Fruit fly (Drosophila melanogaster): Measurements from ENCODE around the gene Tmtc1.

Tmtc1 gene

dm6 chr2L:2748480-2749143 is 71.1 kb downstream of the Tmtc1 start (continued):
- TF ChIP-seq sd (tag; optimal IDR thresholded peaks at IDR 0.05) (peak; percentile 46), p53 (GFP tag; optimal IDR thresholded peaks at IDR 0.05) (peak; percentile 58), CG7928 (GFP tag; optimal IDR thresholded peaks at IDR 0.05) (peak; percentile 99), CG14667 (GFP tag; IDR thresholded peaks at IDR 0.05) (peak; percentile 87), CG16779 (GFP tag; IDR thresholded peaks at IDR 0.05) (peak; percentile 81), Deaf1 (tag; optimal IDR thresholded peaks at IDR 0.05) (peak; percentile 76), dan (GFP tag; IDR thresholded peaks at IDR 0.05) (no peak; the same call in 1 of the 2 replicates), klu (GFP tag; IDR thresholded peaks at IDR 0.05) (peak; percentile 81), Drgx (GFP tag; IDR thresholded peaks at IDR 0.05) (peak; percentile 81), Usf (GFP tag; optimal IDR thresholded peaks at IDR 0.05) (peak; percentile 78), Myb (GFP tag; optimal IDR thresholded peaks at IDR 0.05) (peak; percentile 79), sr (GFP tag; IDR thresholded peaks at IDR 0.05) (no peak), CG32532 (GFP tag; IDR thresholded peaks at IDR 0.05) (peak; percentile 94), CG10565 (GFP tag; optimal IDR thresholded peaks at IDR 0.05) (peak; percentile 30), slp2 (GFP tag; optimal IDR thresholded peaks at IDR 0.05) (peak; percentile 53), PHDP (tag; optimal IDR thresholded peaks at IDR 0.05) (peak; percentile 83), aop (GFP tag; IDR thresholded peaks at IDR 0.05) (peak; percentile 61; the same call in 1 of the 2 replicates), Neu2 (GFP tag; optimal IDR thresholded peaks at IDR 0.05; ENCODE audit: borderline replicate concordance) (peak; percentile 40), bab2 (GFP tag; optimal IDR thresholded peaks at IDR 0.05) (peak; percentile 67), fd96Cb (tag; optimal IDR thresholded peaks at IDR 0.05) (peak; percentile 72), Mrtf (GFP tag; IDR thresholded peaks at IDR 0.05) (peak; percentile 85), CG4854 (GFP tag; optimal IDR thresholded peaks at IDR 0.05) (peak; percentile 78), fu2 (GFP tag; optimal IDR thresholded peaks at IDR 0.05) (peak; percentile 77), pho (GFP tag; optimal IDR thresholded peaks at IDR 0.05) (peak; percentile 82), jumu (GFP tag; optimal IDR thresholded peaks at IDR 0.05) (peak; percentile 80), CG8765 (GFP tag; IDR thresholded peaks at IDR 0.05) (peak; percentile 76), disco-r (GFP tag; optimal IDR thresholded peaks at IDR 0.05) (peak; percentile 58), tgo (GFP tag; IDR thresholded peaks at IDR 0.05) (peak; percentile 91), BEAF-32 (GFP tag; optimal IDR thresholded peaks at IDR 0.05) (peak; percentile 53), Hr39 (optimal IDR thresholded peaks at IDR 0.05) (no peak), Blimp-1 (GFP tag; optimal IDR thresholded peaks at IDR 0.05) (peak; percentile 77), cad (GFP tag; optimal IDR thresholded peaks at IDR 0.05) (no peak), crol (GFP tag; IDR thresholded peaks at IDR 0.05) (no peak), CG17568 (GFP tag; optimal IDR thresholded peaks at IDR 0.05) (no peak), HLHmδ (GFP tag; optimal IDR thresholded peaks at IDR 0.05) (peak; percentile 43), zf30C (GFP tag; optimal IDR thresholded peaks at IDR 0.05) (peak; percentile 40), Dll (GFP tag; IDR thresholded peaks at IDR 0.05; ENCODE audit: partially characterized antibody) (0 out of 4 replicates have a peak, but pooled peaks have one; percentile 43), twi (tag; optimal IDR thresholded peaks at IDR 0.05) (peak; percentile 81), CG13624 (GFP tag; optimal IDR thresholded peaks at IDR 0.05) (peak; percentile 83), CG6254 (GFP tag; optimal IDR thresholded peaks at IDR 0.05) (no peak), CG9932 (GFP tag; IDR thresholded peaks at IDR 0.05) (peak; percentile 96), CG34224 (GFP tag; IDR thresholded peaks at IDR 0.05; ENCODE audit: partially characterized antibody) (no peak; the same call in 2 of the 3 replicates), repo (GFP tag; optimal IDR thresholded peaks at IDR 0.05) (peak; percentile 70), CG17912 (GFP tag; optimal IDR thresholded peaks at IDR 0.05) (peak; percentile 88), dmrt99B (tag; optimal IDR thresholded peaks at IDR 0.05) (peak; percentile 66), Gsc (GFP tag; IDR thresholded peaks at IDR 0.05) (no peak; the same call in 1 of the 2 replicates), CG14710 (tag; optimal IDR thresholded peaks at IDR 0.05) (peak; percentile 80), CG9817 (tag; optimal IDR thresholded peaks at IDR 0.05) (peak; percentile 89), CG4707 (GFP tag; optimal IDR thresholded peaks at IDR 0.05) (peak; percentile 59), CG2120 (GFP tag; optimal IDR thresholded peaks at IDR 0.05) (peak; percentile 91)
